Worm (Caenorhabditis elegans) whole organism, L2 larva: ENCODE data around the gene txt-10.

ENCODE experiments used
- C34F6.9 ChIP-seq: fragments of 150-350 bp; optimal IDR thresholded peaks from 2 replicates; lab custom pipeline; 2014; ENCODE audit warnings: missing biosample characterization, missing genetic modification characterization
- F13H6.1 ChIP-seq: sonication (generic microtip); optimal IDR thresholded peaks from 2 replicates; lab custom pipeline; 2016; ENCODE audit warnings: missing genetic modification characterization, missing compliant biosample characterization
- R02D3.7 ChIP-seq: fragments of 150-350 bp; optimal IDR thresholded peaks from 2 replicates; lab custom pipeline; 2014; ENCODE audit warnings: missing biosample characterization, missing genetic modification characterization
- Y55F3AM.14 ChIP-seq: fragments of 200-800 bp; sonication (Bioruptor generic); optimal IDR thresholded peaks from 2 replicates; lab custom pipeline; 2018; ENCODE audit warnings: mild to moderate bottlenecking, missing genetic modification characterization, missing compliant biosample characterization
- ZK546.5 ChIP-seq: sonication (generic microtip); optimal IDR thresholded peaks from 2 replicates; lab custom pipeline; 2017; ENCODE audit warnings: missing biosample characterization, missing genetic modification characterization
- alr-1 ChIP-seq: fragments of 150-350 bp; optimal IDR thresholded peaks from 2 replicates; lab custom pipeline; 2014; ENCODE audit warnings: missing biosample characterization, missing genetic modification characterization
- aly-2 ChIP-seq: fragments of 150-350 bp; optimal IDR thresholded peaks from 2 replicates; lab custom pipeline; 2014; ENCODE audit warnings: missing biosample characterization, missing genetic modification characterization
- ama-1 ChIP-seq: fragments of 150-350 bp; optimal IDR thresholded peaks from 2 replicates; lab custom pipeline; 2018; ENCODE audit warnings: inconsistent platforms
- blmp-1 ChIP-seq: sonication (generic microtip); optimal IDR thresholded peaks from 2 replicates; lab custom pipeline; 2017; ENCODE audit warnings: missing genetic modification characterization, mild to moderate bottlenecking, missing compliant biosample characterization, antibody characterized with exemption, moderate library complexity; ENCODE audit not compliant: insufficient read depth
- ceh-16 ChIP-seq: fragments of 150-350 bp; optimal IDR thresholded peaks from 2 replicates; lab custom pipeline; 2014; ENCODE audit warnings: missing biosample characterization, missing genetic modification characterization
- ceh-82 ChIP-seq: fragments of 150-350 bp; optimal IDR thresholded peaks from 2 replicates; lab custom pipeline; 2014; ENCODE audit warnings: missing biosample characterization, missing genetic modification characterization
- dmd-4 ChIP-seq: sonication (generic microtip); optimal IDR thresholded peaks from 2 replicates; lab custom pipeline; 2017; ENCODE audit warnings: missing biosample characterization, missing genetic modification characterization
- egl-27 ChIP-seq: sonication (generic microtip); optimal IDR thresholded peaks from 3 replicates; lab custom pipeline; 2017; ENCODE audit warnings: missing biosample characterization, missing genetic modification reagents, missing genetic modification characterization
- elt-3 ChIP-seq: sonication (generic microtip); optimal IDR thresholded peaks from 2 replicates; lab custom pipeline; 2017; ENCODE audit warnings: missing biosample characterization, missing genetic modification characterization
- gmeb-1 ChIP-seq: fragments of 150-350 bp; optimal IDR thresholded peaks from 2 replicates; lab custom pipeline; 2014; ENCODE audit warnings: missing biosample characterization, missing genetic modification characterization
- lin-11 ChIP-seq: fragments of 150-350 bp; sonication (generic microtip); optimal IDR thresholded peaks from 2 replicates; lab custom pipeline; 2014; ENCODE audit warnings: missing biosample characterization, missing genetic modification characterization, inconsistent platforms, mixed read lengths
- lin-13 ChIP-seq: fragments of 150-350 bp; optimal IDR thresholded peaks from 2 replicates; lab custom pipeline; 2014; ENCODE audit warnings: missing biosample characterization, missing genetic modification reagents, missing genetic modification characterization
- lin-39 ChIP-seq: fragments of 150-350 bp; optimal IDR thresholded peaks from 2 replicates; lab custom pipeline; 2014; ENCODE audit warnings: missing biosample characterization, missing genetic modification reagents, missing genetic modification characterization
- lsy-2 ChIP-seq, 2 experiments: fragments of 150-350 bp in 1 of 2; sonication (generic microtip) in 1 of 2; optimal IDR thresholded peaks; 2 replicates each; lab custom pipeline; 2014 to 2017; ENCODE audit warnings: missing biosample characterization in 2 of 2, missing genetic modification characterization in 2 of 2
- mab-5 ChIP-seq: fragments of 150-350 bp; optimal IDR thresholded peaks from 2 replicates; lab custom pipeline; 2014; ENCODE audit warnings: missing biosample characterization, missing genetic modification characterization
- mbf-1 ChIP-seq: sonication (generic microtip); optimal IDR thresholded peaks from 2 replicates; lab custom pipeline; 2017; ENCODE audit warnings: missing biosample characterization, missing genetic modification characterization
- mdl-1 ChIP-seq, 2 experiments: fragments of 150-350 bp in 1 of 2; sonication (generic microtip) in 1 of 2; optimal IDR thresholded peaks; 2 replicates each; lab custom pipeline; 2017; ENCODE audit warnings: missing biosample characterization in 2 of 2, missing genetic modification characterization in 2 of 2
- nhr-10 ChIP-seq: sonication (generic microtip); optimal IDR thresholded peaks from 2 replicates; lab custom pipeline; 2017; ENCODE audit warnings: missing biosample characterization, missing genetic modification characterization
- nhr-11 ChIP-seq: fragments of 150-350 bp; optimal IDR thresholded peaks from 2 replicates; lab custom pipeline; 2014; ENCODE audit warnings: missing biosample characterization, missing genetic modification characterization
- nhr-12 ChIP-seq: fragments of 150-350 bp; optimal IDR thresholded peaks from 2 replicates; lab custom pipeline; 2014; ENCODE audit warnings: missing biosample characterization, missing genetic modification characterization
- nhr-129 ChIP-seq: fragments of 150-350 bp; optimal IDR thresholded peaks from 2 replicates; lab custom pipeline; 2014; ENCODE audit warnings: missing biosample characterization, missing genetic modification characterization
- nhr-21 ChIP-seq: fragments of 150-350 bp; optimal IDR thresholded peaks from 2 replicates; lab custom pipeline; 2014; ENCODE audit warnings: missing biosample characterization, missing genetic modification characterization
- nhr-23 ChIP-seq: fragments of 150-350 bp; optimal IDR thresholded peaks from 2 replicates; lab custom pipeline; 2014; ENCODE audit warnings: missing biosample characterization, missing genetic modification reagents, missing genetic modification characterization
- nhr-237 ChIP-seq: fragments of 150-350 bp; optimal IDR thresholded peaks from 2 replicates; lab custom pipeline; 2014; ENCODE audit warnings: missing biosample characterization, missing genetic modification characterization
- nhr-25 ChIP-seq: fragments of 150-350 bp; sonication (generic microtip); optimal IDR thresholded peaks from 3 replicates; lab custom pipeline; 2014; ENCODE audit warnings: missing biosample characterization, missing genetic modification characterization
- peb-1 ChIP-seq: fragments of 150-350 bp; optimal IDR thresholded peaks from 2 replicates; lab custom pipeline; 2014; ENCODE audit warnings: missing biosample characterization, missing genetic modification characterization
- sem-4 ChIP-seq: fragments of 150-350 bp; optimal IDR thresholded peaks from 2 replicates; lab custom pipeline; 2014; ENCODE audit warnings: missing biosample characterization, missing genetic modification reagents, missing genetic modification characterization
- skn-1 ChIP-seq: sonication (generic microtip); optimal IDR thresholded peaks from 2 replicates; lab custom pipeline; 2017; ENCODE audit warnings: missing biosample characterization, missing genetic modification characterization
- sma-3 ChIP-seq: sonication (generic microtip); optimal IDR thresholded peaks from 2 replicates; lab custom pipeline; 2016; ENCODE audit warnings: missing genetic modification reagents, missing genetic modification characterization, missing compliant biosample characterization
- sma-9 ChIP-seq, 2 experiments: fragments of 150-350 bp in 1 of 2; sonication (generic microtip) in 1 of 2; optimal IDR thresholded peaks; 2 replicates each; lab custom pipeline; 2014 to 2016; ENCODE audit warnings: missing genetic modification characterization in 2 of 2, mild to moderate bottlenecking in 1 of 2, missing biosample characterization in 1 of 2, missing compliant biosample characterization in 1 of 2, missing genetic modification reagents in 1 of 2, moderate library complexity in 1 of 2
- unc-55 ChIP-seq: fragments of 150-350 bp; sonication (generic microtip); optimal IDR thresholded peaks from 3 replicates; lab custom pipeline; 2014; ENCODE audit warnings: missing biosample characterization, missing genetic modification reagents, missing genetic modification characterization
- unc-62 ChIP-seq: fragments of 150-350 bp; optimal IDR thresholded peaks from 2 replicates; lab custom pipeline; 2014; ENCODE audit warnings: missing biosample characterization, missing genetic modification reagents, missing genetic modification characterization
- zag-1 ChIP-seq: fragments of 150-350 bp; optimal IDR thresholded peaks from 2 replicates; lab custom pipeline; 2014; ENCODE audit warnings: missing biosample characterization, missing genetic modification characterization
- ztf-1 ChIP-seq: fragments of 200-800 bp; sonication (Bioruptor generic); conservative IDR thresholded peaks from 2 replicates; pipeline ENCODE4 v1.3.6; 2022; ENCODE audit warnings: missing genetic modification characterization, missing compliant biosample characterization

txt-10 gene

DNA sequence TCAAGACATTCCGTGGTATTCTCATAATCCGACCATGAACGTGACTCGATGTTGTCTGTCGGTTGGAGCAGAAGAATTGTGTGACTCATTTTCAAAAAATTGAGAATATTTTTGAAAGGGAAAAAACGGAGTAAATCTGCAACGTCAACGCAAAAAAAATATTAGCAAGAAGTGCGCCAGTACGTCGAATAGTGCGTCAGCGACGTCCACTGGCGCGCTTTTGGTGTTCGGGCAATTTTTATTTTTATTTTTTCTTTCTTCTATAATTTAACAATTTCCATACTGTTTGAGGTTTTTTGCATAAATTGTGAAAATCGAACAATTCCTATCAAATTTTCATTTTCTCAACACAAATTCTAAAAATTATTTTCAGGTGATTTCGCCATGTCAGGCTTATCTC is 46.3 kb upstream of the txt-10 start, which contains the start of the genes erh-1 and lpd-9 (continued):
- TF ChIP-seq ama-1 (lab: Kevin White, UChicago) (no peak), mab-5 (peak; percentile 72), zag-1 (no peak), lin-11 (tag; lab: Kevin White, UChicago) (peak; percentile 56), nhr-25 (tag; lab: Kevin White, UChicago) (no peak), ztf-1 (GFP tag; lab: Robert Waterston, UW) (no peak), ZK546.5 (tag; lab: Kevin White, UChicago) (no peak), alr-1 (tag; lab: Kevin White, UChicago) (no peak), nhr-237 (tag; lab: Kevin White, UChicago) (no peak), ceh-82 (tag; lab: Kevin White, UChicago) (no peak), sem-4 (tag; lab: Kevin White, UChicago) (peak; percentile 25), mbf-1 (tag; lab: Kevin White, UChicago) (no peak), dmd-4 (tag; lab: Kevin White, UChicago) (no peak), lin-39 (tag; lab: Kevin White, UChicago) (no peak), nhr-129 (tag; lab: Kevin White, UChicago) (peak; percentile 51), R02D3.7 (tag; lab: Kevin White, UChicago) (peak; percentile 2), ceh-16 (tag; lab: Kevin White, UChicago) (no peak)

DNA sequence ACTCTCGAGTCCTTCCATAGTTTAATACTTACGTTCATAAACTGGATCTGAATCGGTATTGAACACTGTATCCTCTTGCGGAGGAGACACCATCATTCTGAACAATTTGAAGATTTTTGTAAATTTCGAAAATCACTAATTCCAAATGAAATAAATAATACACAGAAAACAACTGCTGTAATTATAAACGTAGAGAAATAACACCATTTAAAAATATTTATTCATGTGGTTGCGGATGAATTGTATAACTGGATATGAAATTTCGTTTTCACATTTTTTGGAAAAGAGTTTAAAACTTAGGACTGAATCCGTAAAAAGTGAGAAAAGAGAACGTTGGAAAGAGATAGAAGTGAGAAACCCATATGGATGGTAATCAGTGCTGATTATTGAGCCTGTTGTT is 45.6 kb upstream of the txt-10 start, which contains the start of gene mics-1:
TSS of gene mics-1 (minus strand) at position 101 of the 400 bp plus-strand sequence.
- TF ChIP-seq sma-3 (GFP tag; lab: Kevin White, UChicago) (no peak), sem-4 (tag; lab: Kevin White, UChicago) (no peak), nhr-12 (no peak), elt-3 (tag; lab: Kevin White, UChicago) (no peak), ZK546.5 (tag; lab: Kevin White, UChicago) (no peak), unc-62 (GFP tag; lab: Kevin White, UChicago) (no peak), ceh-82 (tag; lab: Kevin White, UChicago) (no peak), unc-55 (no peak), gmeb-1 (tag; lab: Kevin White, UChicago) (no peak), mbf-1 (tag; lab: Kevin White, UChicago) (no peak), nhr-23 (tag; lab: Kevin White, UChicago) (no peak), mdl-1 (tag; optimal IDR thresholded peaks at IDR 0.05; lab: Kevin White, UChicago) (no peak)
- TF ChIP-seq, all 48 proteins: peak for 0

DNA sequence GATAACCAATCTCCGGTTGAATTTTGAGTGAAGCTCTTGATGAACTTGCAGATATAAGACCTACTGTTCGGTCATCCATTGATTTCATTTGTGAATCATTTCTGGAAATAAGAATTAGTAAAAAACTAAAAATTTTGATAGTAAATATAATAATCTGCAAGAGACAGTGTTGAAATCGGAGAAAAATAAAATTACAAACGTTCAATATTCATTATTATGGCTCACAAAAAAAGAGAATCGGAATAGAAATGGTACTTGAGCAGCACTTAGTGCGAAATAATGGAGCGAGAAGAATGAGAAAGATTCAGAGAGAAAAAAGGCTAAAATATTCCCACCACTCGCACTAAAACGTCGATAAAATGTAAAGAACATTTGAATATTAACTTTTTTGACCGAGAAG is 43.7 kb upstream of the txt-10 start, which contains the start of gene vps-54:
TSS of gene vps-54 (minus strand) at position 101 of the 400 bp plus-strand sequence.
- TF ChIP-seq C34F6.9 (tag; lab: Kevin White, UChicago): no peak
- no peak for TF ChIP-seq peb-1 (tag; lab: Kevin White, UChicago)
- no peak for TF ChIP-seq lsy-2 (tag; optimal IDR thresholded peaks at IDR 0.05; lab: Kevin White, UChicago)
- no peak for TF ChIP-seq nhr-11
- TF ChIP-seq gmeb-1 (tag; lab: Kevin White, UChicago): no peak
- TF ChIP-seq nhr-10 (tag; lab: Kevin White, UChicago): no peak
- no peak for TF ChIP-seq Y55F3AM.14 (GFP tag; lab: Kevin White, UChicago)
- no peak for TF ChIP-seq unc-55
- TF ChIP-seq ZK546.5 (tag; lab: Kevin White, UChicago): no peak
- TF ChIP-seq ceh-16 (tag; lab: Kevin White, UChicago): no peak
- TF ChIP-seq R02D3.7 (tag; lab: Kevin White, UChicago): no peak
- TF ChIP-seq nhr-237 (tag; lab: Kevin White, UChicago): no peak
- TF ChIP-seq lin-13 (GFP tag; lab: Kevin White, UChicago): no peak
- TF ChIP-seq lin-11 (tag; lab: Kevin White, UChicago): no peak
- no peak for TF ChIP-seq sma-9 (GFP tag; optimal IDR thresholded peaks at IDR 0.05; lab: Kevin White, UChicago)
- TF ChIP-seq sma-9 (tag; optimal IDR thresholded peaks at IDR 0.05; lab: Kevin White, UChicago): no peak

DNA sequence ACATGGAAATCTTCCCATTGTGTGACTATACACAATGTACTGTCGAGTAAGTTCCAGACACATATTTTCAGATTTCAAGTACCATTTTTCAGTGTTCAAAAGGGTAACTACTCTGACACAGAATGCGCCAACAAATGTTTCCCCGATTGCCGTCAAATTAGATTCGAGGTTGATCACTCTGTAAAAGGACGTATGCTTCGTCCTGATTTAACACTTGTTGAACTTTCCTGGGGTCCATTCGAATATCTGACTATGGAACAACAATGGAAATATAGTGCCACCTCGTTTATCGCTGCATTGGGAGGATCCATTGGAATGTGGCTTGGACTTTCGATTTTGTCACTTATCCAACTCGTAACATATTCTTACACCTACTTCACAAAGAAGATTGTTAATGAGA is 41.6 kb upstream of the txt-10 start:
- TF ChIP-seq nhr-25 (tag; lab: Kevin White, UChicago): no peak
- no peak for TF ChIP-seq nhr-21
- TF ChIP-seq egl-27: no peak
- no peak for TF ChIP-seq mab-5
- no peak for TF ChIP-seq unc-55
- no peak for TF ChIP-seq aly-2 (tag; lab: Kevin White, UChicago)
- TF ChIP-seq sem-4 (tag; lab: Kevin White, UChicago): no peak
- no peak for TF ChIP-seq ceh-82 (tag; lab: Kevin White, UChicago)
- TF ChIP-seq ZK546.5 (tag; lab: Kevin White, UChicago): no peak
- no peak for TF ChIP-seq F13H6.1 (tag; lab: Kevin White, UChicago)
- no peak for TF ChIP-seq blmp-1
- no peak for TF ChIP-seq nhr-23 (tag; lab: Kevin White, UChicago)
- TF ChIP-seq skn-1 (tag; lab: Kevin White, UChicago): no peak
